Fruit fly (Drosophila melanogaster) ovary, adult (tissue): ENCODE data around the gene CG43680.

ENCODE experiments used
- CG17801 ChIP-seq: fragments of 200-800 bp; optimal IDR thresholded peaks from 2 replicates; lab custom pipeline; 2019; ENCODE audit warnings: missing biosample characterization, mild to moderate bottlenecking, missing genetic modification characterization, moderate library complexity; ENCODE audit not compliant: partially characterized antibody

Gene CG43680

DNA sequence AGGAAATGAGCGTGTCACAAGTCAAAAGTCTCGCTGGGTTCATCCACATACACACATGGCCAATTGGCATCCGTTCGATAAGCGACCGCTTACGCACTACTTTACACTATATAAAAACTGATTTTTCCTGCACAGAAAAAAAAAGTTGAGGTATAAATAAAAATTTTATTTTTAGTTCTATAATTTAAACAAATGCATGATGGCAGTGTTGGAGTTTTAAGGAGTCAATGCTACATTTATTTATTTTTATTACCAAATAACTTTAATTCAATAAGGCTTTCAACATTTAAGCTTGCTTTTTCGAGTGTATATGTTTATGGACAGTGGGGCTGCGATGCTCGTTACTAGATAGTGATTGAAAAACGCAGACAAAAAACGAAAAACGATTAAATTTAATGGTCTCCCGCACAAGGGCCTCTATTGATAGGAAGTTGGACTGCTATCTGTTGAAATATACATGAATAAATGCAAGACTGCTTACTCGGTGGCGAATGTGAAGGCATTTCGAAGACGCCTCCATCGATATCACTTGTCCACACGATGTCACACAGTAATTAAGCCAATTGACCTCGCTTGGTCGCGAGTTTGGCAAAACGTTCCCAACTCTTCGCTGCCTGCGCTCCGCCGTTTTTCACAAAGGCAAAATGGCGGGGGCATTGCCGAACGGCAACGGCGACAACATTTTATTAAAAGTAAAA lies 41.4 kb downstream of the CG43680 start:
- no peak for TF ChIP-seq CG17801 (GFP tag; lab: Kevin White, UChicago)

DNA sequence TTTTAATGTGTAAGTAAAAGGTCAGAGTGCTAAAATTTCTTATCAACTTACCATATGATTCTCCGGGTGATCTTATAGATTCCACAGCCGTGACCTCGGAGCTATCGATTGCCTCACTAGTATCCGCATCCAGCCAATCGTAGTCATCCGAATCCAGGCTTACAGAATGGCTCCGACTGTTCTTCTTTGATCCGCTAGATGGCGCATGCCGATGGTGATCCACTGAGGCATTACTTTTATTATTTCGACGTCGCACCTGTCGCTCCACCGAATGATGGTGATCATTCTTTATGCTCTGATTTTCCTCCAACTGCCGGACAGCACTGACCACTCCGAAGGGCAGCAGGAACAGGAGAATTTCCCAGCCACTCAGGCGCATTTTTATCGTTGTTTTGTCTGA lies 42.0 kb downstream of the CG43680 start:
- TF ChIP-seq CG17801 (GFP tag; lab: Kevin White, UChicago) = no peak

- TF ChIP-seq CG17801 (GFP tag; lab: Kevin White, UChicago) = no peak
Measured at dm6 chr3L:15010601-15011000, 42.5 kb downstream of the CG43680 start.

DNA sequence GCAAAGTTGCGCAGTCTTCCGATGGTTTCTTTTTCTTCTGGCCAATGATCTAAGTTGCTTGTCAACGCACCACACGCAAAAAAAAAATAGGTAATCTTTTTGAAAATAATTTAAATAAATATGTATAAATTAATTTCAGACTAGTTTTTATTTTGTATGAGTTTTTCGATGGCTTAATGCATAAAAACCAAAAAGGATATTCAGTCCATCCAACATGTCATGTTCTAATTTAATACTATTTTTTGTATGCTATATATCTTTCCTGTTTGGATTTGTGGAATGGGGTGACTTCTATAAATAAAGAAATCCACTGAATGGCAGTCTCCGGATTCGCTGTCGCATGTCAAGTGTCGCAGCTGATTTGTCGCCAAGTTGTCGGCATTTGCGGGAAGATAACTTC lies 43.5 kb downstream of the CG43680 start:
- TF ChIP-seq CG17801 (GFP tag; lab: Kevin White, UChicago) = no peak

DNA sequence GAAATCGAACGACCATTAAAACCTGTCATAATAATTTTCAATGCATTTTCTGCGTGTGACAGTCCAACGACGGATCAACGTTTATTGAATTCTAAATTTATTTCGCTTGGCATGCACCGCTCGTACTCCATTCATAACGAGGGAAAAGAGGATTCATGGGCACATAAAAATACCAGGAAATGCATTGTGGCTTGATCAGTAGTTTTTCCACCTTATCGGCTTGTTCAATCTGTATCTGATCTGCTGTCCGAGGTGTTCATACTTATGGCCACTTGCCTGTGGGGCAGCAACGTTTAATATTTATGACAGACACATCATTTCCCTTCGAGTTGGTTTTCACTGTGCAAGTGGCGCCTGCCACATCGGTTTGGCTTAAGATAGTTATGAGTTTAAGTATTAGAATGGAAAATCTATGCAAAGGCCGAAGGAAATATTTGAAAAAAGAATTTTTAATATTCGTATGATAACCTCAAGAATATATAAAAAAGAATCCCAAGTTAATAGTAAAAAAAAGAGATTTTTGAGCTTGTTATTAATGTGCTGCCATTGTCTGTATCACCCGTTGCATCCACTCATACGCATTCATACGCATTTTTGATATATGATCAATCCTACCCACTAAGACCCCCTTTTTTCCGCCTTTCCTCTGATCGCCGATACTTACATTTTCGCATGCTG lies 45.7 kb downstream of the CG43680 start:
- no peak for TF ChIP-seq CG17801 (GFP tag; lab: Kevin White, UChicago)

dm6 chr3L:15006825-15007224 lies 46.3 kb downstream of the CG43680 start:
- TF ChIP-seq CG17801 (GFP tag; lab: Kevin White, UChicago) = no peak

DNA sequence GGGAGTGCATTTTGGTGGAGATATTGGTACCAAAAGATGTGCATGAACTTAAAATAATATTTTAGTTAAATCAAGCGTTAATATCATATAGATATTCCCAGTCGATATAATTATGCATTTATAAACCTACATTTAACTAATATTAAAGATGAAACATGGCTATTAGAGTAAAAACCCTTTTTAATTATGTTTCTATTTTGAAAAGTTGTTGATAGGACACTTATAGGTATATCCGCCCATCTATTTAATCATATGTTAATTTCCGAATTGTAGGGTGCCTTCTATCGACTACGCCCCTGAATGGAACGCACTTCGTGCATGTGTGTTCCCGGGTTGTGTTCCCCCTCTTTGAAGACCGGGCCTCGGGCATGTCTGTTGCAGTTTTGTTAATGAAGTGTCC lies 47.4 kb downstream of the CG43680 start:
- TF ChIP-seq CG17801 (GFP tag; lab: Kevin White, UChicago) = no peak

dm6 chr3L:15005085-15005484 lies 48.1 kb downstream of the CG43680 start:
- TF ChIP-seq CG17801 (GFP tag; lab: Kevin White, UChicago) = no peak
